Worm (Caenorhabditis elegans): ENCODE results near the gene T10H4.4.

The T10H4.4 gene

DNA sequence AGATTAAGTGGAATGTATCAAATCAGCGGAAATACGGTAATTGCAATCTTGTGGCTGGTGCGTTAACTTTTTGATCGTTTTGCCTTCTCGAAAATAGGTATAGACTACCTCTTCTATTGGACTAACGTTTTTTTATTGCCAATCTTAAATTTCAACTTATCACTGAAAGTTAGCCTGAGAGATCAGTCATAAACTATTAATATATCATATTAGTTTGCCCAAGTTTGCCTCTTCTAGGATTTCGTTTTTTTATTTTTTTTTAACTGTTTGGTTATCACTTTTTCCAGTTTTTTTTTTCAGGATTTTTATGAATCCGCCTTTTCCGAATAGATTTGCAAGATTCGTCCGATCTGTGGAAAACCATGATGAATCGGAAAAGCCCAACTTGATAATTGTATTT is 27.7 kb downstream of the T10H4.4 start, which contains the start of gene kin-30 (continued):
- no peak for TF ChIP-seq fkh-10 (GFP tag; optimal IDR thresholded peaks at IDR 0.05)

DNA sequence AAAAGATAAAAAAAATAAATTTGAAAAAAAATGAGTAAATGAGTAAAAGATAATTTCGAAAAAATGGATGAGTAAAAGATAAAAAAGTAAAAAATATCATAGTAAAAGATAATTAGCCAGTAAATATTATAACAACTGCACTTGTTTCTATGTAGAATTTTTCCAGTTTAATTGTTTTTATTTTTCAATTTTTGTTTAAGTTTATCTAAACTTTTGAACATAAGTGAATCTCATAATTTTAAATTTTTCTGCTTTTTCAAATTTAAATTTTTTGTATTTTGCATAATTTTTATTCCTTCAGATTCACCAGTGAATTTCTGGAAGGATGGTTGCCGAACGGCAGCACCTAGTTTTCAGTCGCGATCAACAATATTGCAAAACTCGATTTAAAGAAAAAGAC is 30.9 kb downstream of the T10H4.4 start, which contains the start of gene chil-12:
Gene chil-12, plus strand, starts transcription at position 301 of the 400 bp plus-strand sequence.
- TF ChIP-seq mab-9 (GFP tag; IDR thresholded peaks at IDR 0.05) (no peak), fkh-10 (GFP tag; optimal IDR thresholded peaks at IDR 0.05) (no peak), zag-1 (tag; optimal IDR thresholded peaks at IDR 0.05) (no peak), pqm-1 (tag; optimal IDR thresholded peaks at IDR 0.05) (no peak), snpc-4 (tag; optimal IDR thresholded peaks at IDR 0.05) (no peak), lin-15B (tag; optimal IDR thresholded peaks at IDR 0.05) (no peak), ets-5 (GFP tag; IDR thresholded peaks at IDR 0.05) (no peak), snu-23 (GFP tag; optimal IDR thresholded peaks at IDR 0.05) (no peak), swsn-7 (tag; optimal IDR thresholded peaks at IDR 0.05) (no peak), nhr-11 (tag; optimal IDR thresholded peaks at IDR 0.05) (no peak), efl-1 (optimal IDR thresholded peaks at IDR 0.05) (no peak), efl-1 (GFP tag; optimal IDR thresholded peaks at IDR 0.05 in 1 of 2) (no peak)

DNA sequence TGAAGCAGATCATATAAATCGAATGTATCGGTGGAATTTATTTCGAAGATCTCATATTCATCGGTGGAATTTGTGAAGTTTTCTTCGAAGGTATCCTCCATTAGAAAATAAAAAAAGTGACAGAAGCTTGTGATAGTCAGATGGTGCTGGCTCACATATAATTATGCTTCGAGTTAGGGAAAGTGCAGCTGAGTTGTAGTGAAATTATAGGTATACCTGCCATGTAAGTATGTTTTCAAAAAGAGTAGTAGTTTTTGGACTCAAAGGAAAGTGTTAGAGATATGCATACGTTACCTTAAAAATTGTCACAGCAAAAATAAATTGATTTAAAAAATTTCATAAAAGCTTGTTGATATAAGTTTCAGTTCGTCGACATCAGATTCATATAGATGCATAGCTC is 31.9 kb downstream of the T10H4.4 start, which contains the start of gene srw-11:
Gene srw-11, minus strand, starts transcription at position 101 of the 400 bp plus-strand sequence.
- TF ChIP-seq hlh-17 (GFP tag; optimal IDR thresholded peaks at IDR 0.05; ENCODE audit: borderline replicate concordance) (no peak), alr-1 (tag; optimal IDR thresholded peaks at IDR 0.05; ENCODE audit: borderline replicate concordance) (no peak), mep-1 (tag; optimal IDR thresholded peaks at IDR 0.05) (no peak), nhr-77 (tag; optimal IDR thresholded peaks at IDR 0.05) (no peak), C34B4.2 (tag; optimal IDR thresholded peaks at IDR 0.05) (no peak), mef-2 (tag; optimal IDR thresholded peaks at IDR 0.05) (no peak), unc-30 (tag; optimal IDR thresholded peaks at IDR 0.05) (no peak), nhr-84 (tag; optimal IDR thresholded peaks at IDR 0.05) (no peak), zip-4 (GFP tag; optimal IDR thresholded peaks at IDR 0.05) (no peak), xbp-1 (tag; optimal IDR thresholded peaks at IDR 0.05) (no peak), C04F5.9 (tag; optimal IDR thresholded peaks at IDR 0.05) (no peak), irx-1 (tag; optimal IDR thresholded peaks at IDR 0.05) (no peak), aly-2 (tag; optimal IDR thresholded peaks at IDR 0.05) (no peak), sox-4 (tag; optimal IDR thresholded peaks at IDR 0.05) (no peak)

DNA sequence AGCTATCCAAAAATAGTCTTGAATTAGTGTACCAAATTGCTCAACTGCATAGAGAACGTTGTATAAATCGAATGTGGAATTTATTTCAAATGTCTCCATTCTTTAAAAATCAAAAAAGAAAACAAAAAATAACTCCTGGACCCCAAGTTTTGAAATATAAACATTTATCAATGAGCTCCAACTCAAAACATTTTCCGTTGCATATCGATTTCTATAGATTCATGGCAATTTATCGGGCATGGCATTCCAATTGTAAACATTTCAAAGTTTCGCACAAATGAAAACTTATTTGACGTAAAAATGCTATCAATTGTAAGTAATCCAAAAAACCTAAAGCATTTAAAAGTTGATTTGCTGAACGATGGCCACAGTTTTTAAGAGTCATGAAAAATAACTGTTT is 33.6 kb downstream of the T10H4.4 start, which contains the start of gene srw-12:
Gene srw-12, minus strand, starts transcription at position 101 of the 400 bp plus-strand sequence.
- TF ChIP-seq pax-3 (tag; optimal IDR thresholded peaks at IDR 0.05) (no peak), sup-37 (GFP tag; optimal IDR thresholded peaks at IDR 0.05) (no peak), fkh-8 (tag; optimal IDR thresholded peaks at IDR 0.05) (no peak), alr-1 (tag; optimal IDR thresholded peaks at IDR 0.05; ENCODE audit: borderline replicate concordance) (no peak), Y116A8C.19 (tag; optimal IDR thresholded peaks at IDR 0.05; ENCODE audit: borderline replicate concordance) (no peak), lin-13 (GFP tag; optimal IDR thresholded peaks at IDR 0.05) (no peak), pag-3 (tag; optimal IDR thresholded peaks at IDR 0.05; ENCODE audit: borderline replicate concordance, insufficient read depth) (no peak)

DNA sequence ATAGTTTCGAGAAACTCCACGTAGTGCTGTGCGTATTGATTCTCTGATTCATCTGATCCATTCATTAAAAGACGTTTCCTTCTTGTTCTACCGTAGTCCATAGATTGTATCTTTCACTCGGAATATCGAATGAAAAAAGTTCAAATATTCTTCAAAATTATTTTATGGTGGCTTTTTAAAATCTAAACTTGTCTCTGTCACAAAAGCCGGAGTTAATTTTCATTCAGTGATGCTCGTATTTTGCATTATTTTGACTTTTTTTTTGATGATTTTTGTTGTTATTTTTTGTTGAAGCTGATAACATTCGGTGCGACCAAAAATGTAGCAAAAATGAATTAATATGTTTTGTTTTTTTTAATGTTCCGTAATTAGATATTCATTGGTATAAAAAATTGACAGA is 36.5 kb downstream of the T10H4.4 start, which contains the start of gene nhr-164:
Gene nhr-164, minus strand, starts transcription at position 101 of the 400 bp plus-strand sequence.
- TF ChIP-seq unc-86 (tag; optimal IDR thresholded peaks at IDR 0.05), result no peak
- TF ChIP-seq lin-14 (GFP tag; optimal IDR thresholded peaks at IDR 0.05), result no peak
- no peak for TF ChIP-seq egl-27 (tag; optimal IDR thresholded peaks at IDR 0.05)

Measured in whole organism, L1 larva.